Worm (Caenorhabditis elegans) whole organism, young adult: ENCODE results near the gene nhr-153.

Source experiments
- F33H1.4 ChIP-seq: fragments of 200-800 bp; sonication (Bioruptor generic); IDR thresholded peaks from 2 replicates; pipeline ENCODE4 v1.3.6; 2022; ENCODE audit warnings: missing genetic modification reagents, missing genetic modification characterization, missing compliant biosample characterization
- Y56A3A.18 ChIP-seq: fragments of 200-800 bp; sonication (Bioruptor generic); IDR thresholded peaks from 2 replicates; pipeline ENCODE4 v1.3.6; 2022; ENCODE audit warnings: missing genetic modification reagents, missing genetic modification characterization, missing compliant biosample characterization
- dox-1 ChIP-seq: fragments of 200-800 bp; sonication (Bioruptor generic); IDR thresholded peaks from 2 replicates; pipeline ENCODE4 v1.3.6; 2022; ENCODE audit warnings: missing genetic modification reagents, missing genetic modification characterization, missing compliant biosample characterization
- rcor-1 ChIP-seq: fragments of 200-800 bp; sonication (Bioruptor generic); IDR thresholded peaks from 2 replicates; pipeline ENCODE4 v1.3.6; 2022; ENCODE audit warnings: missing genetic modification reagents, missing genetic modification characterization, missing compliant biosample characterization
- sdz-38 ChIP-seq: sonication (generic microtip); optimal IDR thresholded peaks from 2 replicates; lab custom pipeline; 2016; ENCODE audit warnings: missing genotype, missing genetic modification characterization, missing compliant biosample characterization
- unc-62 ChIP-seq: fragments of 150-350 bp; optimal IDR thresholded peaks from 2 replicates; lab custom pipeline; 2014; ENCODE audit warnings: missing biosample characterization, missing genetic modification reagents, missing genetic modification characterization

- no peak for TF ChIP-seq rcor-1 (GFP tag; lab: Robert Waterston, UW)
- no peak for TF ChIP-seq dox-1 (GFP tag; lab: Robert Waterston, UW)
- TF ChIP-seq unc-62 (GFP tag; lab: Kevin White, UChicago), result no peak
- TF ChIP-seq F33H1.4, result no peak
- no peak for TF ChIP-seq Y56A3A.18 (GFP tag; lab: Robert Waterston, UW)
- TF ChIP-seq sdz-38, result no peak
These were observed 9.7 kb downstream of the nhr-153 start for ce11 chrV:12113726-12114125.
